Worm (Caenorhabditis elegans) whole organism, dauer: ENCODE data around the gene Y43F8C.15.
"Not testable (repeated sequence)": the region's sequence is repeated elsewhere in the genome, so short reads cannot be mapped to it uniquely, and the experiment has no call there.

ENCODE experiments used
- unc-62 ChIP-seq: sonication (generic microtip); optimal IDR thresholded peaks from 2 replicates; lab custom pipeline; 2017; ENCODE audit warnings: missing biosample characterization, missing genetic modification reagents, missing genetic modification characterization

Gene Y43F8C.15

ce11 chrV:19710514-19710913, at the start of gene Y43F8C.15:
Gene Y43F8C.15, minus strand, starts transcription at chrV:19710614.
- TF ChIP-seq unc-62 (GFP tag; lab: Kevin White, UChicago) = not testable (repeated sequence)

ce11 chrV:19759282-19759681, 48.9 kb upstream of the Y43F8C.15 start:
- no peak for TF ChIP-seq unc-62 (GFP tag; lab: Kevin White, UChicago)

- TF ChIP-seq unc-62 (GFP tag; lab: Kevin White, UChicago) = no peak
Observed at ce11 chrV:19756253-19756652, 45.8 kb upstream of the Y43F8C.15 start, which contains the start of gene W04E12.9. Gene W04E12.9, plus strand, starts transcription at chrV:19756553.

- no peak for TF ChIP-seq unc-62 (GFP tag; lab: Kevin White, UChicago)
Observed at ce11 chrV:19755260-19755659, 44.8 kb upstream of the Y43F8C.15 start, which contains the start of gene clec-50. Gene clec-50, minus strand, starts transcription at chrV:19755368.

- no peak for TF ChIP-seq unc-62 (GFP tag; lab: Kevin White, UChicago)
Observed at ce11 chrV:19754331-19754730, 43.9 kb upstream of the Y43F8C.15 start.

- no peak for TF ChIP-seq unc-62 (GFP tag; lab: Kevin White, UChicago)
Observed at ce11 chrV:19752879-19753278, 42.5 kb upstream of the Y43F8C.15 start.

ce11 chrV:19751124-19751523, 40.7 kb upstream of the Y43F8C.15 start, which contains the start of gene clec-49:
Gene clec-49, minus strand, starts transcription at chrV:19751226.
- TF ChIP-seq unc-62 (GFP tag; lab: Kevin White, UChicago) = no peak

ce11 chrV:19747144-19747543, 36.7 kb upstream of the Y43F8C.15 start:
- TF ChIP-seq unc-62 (GFP tag; lab: Kevin White, UChicago) = no peak

- TF ChIP-seq unc-62 (GFP tag; lab: Kevin White, UChicago) = no peak
Observed at ce11 chrV:19745852-19746251, 35.4 kb upstream of the Y43F8C.15 start, which contains the start of gene W04E12.5. Gene W04E12.5, plus strand, starts transcription at chrV:19746152.

- TF ChIP-seq unc-62 (GFP tag; lab: Kevin White, UChicago) = no peak
Observed at ce11 chrV:19744210-19744609, 33.8 kb upstream of the Y43F8C.15 start.

ce11 chrV:19743794-19744193, 33.4 kb upstream of the Y43F8C.15 start:
- no peak for TF ChIP-seq unc-62 (GFP tag; lab: Kevin White, UChicago)

- no peak for TF ChIP-seq unc-62 (GFP tag; lab: Kevin White, UChicago)
Observed at ce11 chrV:19743305-19743704, 32.9 kb upstream of the Y43F8C.15 start, which contains the start of gene W04E12.4. Gene W04E12.4, plus strand, starts transcription at chrV:19743605.

- no peak for TF ChIP-seq unc-62 (GFP tag; lab: Kevin White, UChicago)
Observed at ce11 chrV:19741651-19742050, 31.2 kb upstream of the Y43F8C.15 start, which contains the start of gene W04E12.3. Gene W04E12.3, plus strand, starts transcription at chrV:19741951.

ce11 chrV:19741034-19741433, 30.6 kb upstream of the Y43F8C.15 start, which contains the start of gene W04E12.2:
Gene W04E12.2, minus strand, starts transcription at chrV:19741134.
- TF ChIP-seq unc-62 (GFP tag; lab: Kevin White, UChicago) = no peak

- no peak for TF ChIP-seq unc-62 (GFP tag; lab: Kevin White, UChicago)
Observed at ce11 chrV:19738117-19738516, 27.7 kb upstream of the Y43F8C.15 start, which contains the start of gene fbxa-131. Gene fbxa-131, plus strand, starts transcription at chrV:19738417.

- TF ChIP-seq unc-62 (GFP tag; lab: Kevin White, UChicago) = no peak
Observed at ce11 chrV:19737458-19737857, 27.0 kb upstream of the Y43F8C.15 start, which contains the start of gene W04E12.7. Gene W04E12.7, minus strand, starts transcription at chrV:19737558.

ce11 chrV:19733728-19734127, 23.3 kb upstream of the Y43F8C.15 start:
- TF ChIP-seq unc-62 (GFP tag; lab: Kevin White, UChicago) = no peak
